Worm (Caenorhabditis elegans) whole organism, young adult: ENCODE measurements around the gene bath-10.

ENCODE experiments used
- D2030.7 ChIP-seq: fragments of 200-800 bp; sonication (Bioruptor generic); IDR thresholded peaks from 2 replicates; pipeline ENCODE4 v1.3.6; 2022; ENCODE audit warnings: missing genetic modification reagents, missing genetic modification characterization, missing compliant biosample characterization
- F33H1.4 ChIP-seq: fragments of 200-800 bp; sonication (Bioruptor generic); IDR thresholded peaks from 2 replicates; pipeline ENCODE4 v1.3.6; 2022; ENCODE audit warnings: missing genetic modification reagents, missing genetic modification characterization, missing compliant biosample characterization
- F37B4.10 ChIP-seq: fragments of 200-800 bp; sonication (Bioruptor generic); IDR thresholded peaks from 2 replicates; pipeline ENCODE4 v1.3.6; 2022; ENCODE audit warnings: missing genetic modification characterization, missing compliant biosample characterization
- F52B5.7 ChIP-seq: sonication (generic microtip); optimal IDR thresholded peaks from 2 replicates; lab custom pipeline; 2016; ENCODE audit warnings: mild to moderate bottlenecking, missing genetic modification characterization, missing compliant biosample characterization
- F55B11.4 ChIP-seq: sonication (generic microtip); optimal IDR thresholded peaks from 2 replicates; lab custom pipeline; 2016; ENCODE audit warnings: missing compliant biosample characterization, missing genetic modification characterization, borderline replicate concordance; ENCODE audit not compliant: insufficient read depth
- F57C9.4 ChIP-seq: sonication (generic microtip); optimal IDR thresholded peaks from 2 replicates; lab custom pipeline; 2017; ENCODE audit warnings: mild to moderate bottlenecking, missing genetic modification characterization, missing compliant biosample characterization
- K12H6.12 ChIP-seq: fragments of 200-800 bp; sonication (Bioruptor generic); optimal IDR thresholded peaks from 2 replicates; lab custom pipeline; 2018; ENCODE audit warnings: mild to moderate bottlenecking, missing genetic modification characterization, missing compliant biosample characterization
- Y53F4B.3 ChIP-seq: fragments of 200-800 bp; sonication (Bioruptor generic); IDR thresholded peaks from 2 replicates; pipeline ENCODE4 v1.3.6; 2022; ENCODE audit warnings: missing genetic modification reagents, missing genetic modification characterization, missing compliant biosample characterization
- Y67H2A.10 ChIP-seq: fragments of 200-800 bp; sonication (Bioruptor generic); conservative IDR thresholded peaks from 2 replicates; pipeline ENCODE4 v1.3.6; 2022; ENCODE audit warnings: missing genetic modification reagents, missing genetic modification characterization, missing compliant biosample characterization
- athp-1 ChIP-seq: sonication (generic microtip); optimal IDR thresholded peaks from 2 replicates; lab custom pipeline; 2017; ENCODE audit warnings: mild to moderate bottlenecking, missing genetic modification characterization, missing compliant biosample characterization
- attf-5 ChIP-seq: fragments of 200-800 bp; sonication (Bioruptor generic); optimal IDR thresholded peaks from 2 replicates; lab custom pipeline; 2018; ENCODE audit warnings: mild to moderate bottlenecking, missing genetic modification characterization, missing compliant biosample characterization
- attf-6 ChIP-seq: fragments of 200-800 bp; sonication (Bioruptor generic); IDR thresholded peaks from 2 replicates; pipeline ENCODE4 v1.3.6; 2022; ENCODE audit warnings: missing genetic modification reagents, missing genetic modification characterization, missing compliant biosample characterization
- cebp-2 ChIP-seq: fragments of 200-800 bp; sonication (Bioruptor generic); IDR thresholded peaks from 2 replicates; pipeline ENCODE4 v1.3.6; 2022; ENCODE audit warnings: missing genetic modification characterization, missing compliant biosample characterization
- ceh-91 ChIP-seq: fragments of 200-800 bp; sonication (Bioruptor generic); IDR thresholded peaks from 2 replicates; pipeline ENCODE4 v1.3.6; 2022; ENCODE audit warnings: missing genetic modification reagents, missing genetic modification characterization, missing compliant biosample characterization
- dox-1 ChIP-seq: fragments of 200-800 bp; sonication (Bioruptor generic); IDR thresholded peaks from 2 replicates; pipeline ENCODE4 v1.3.6; 2022; ENCODE audit warnings: missing genetic modification reagents, missing genetic modification characterization, missing compliant biosample characterization
- dpff-1 ChIP-seq: sonication (generic microtip); optimal IDR thresholded peaks from 2 replicates; lab custom pipeline; 2017; ENCODE audit warnings: mild to moderate bottlenecking, missing genetic modification characterization, missing compliant biosample characterization
- dpl-1 ChIP-seq: fragments of 150-350 bp; optimal IDR thresholded peaks from 2 replicates; lab custom pipeline; 2014; ENCODE audit warnings: missing biosample characterization, missing genetic modification reagents, missing genetic modification characterization
- egl-18 ChIP-seq: fragments of 200-800 bp; sonication (Bioruptor generic); IDR thresholded peaks from 2 replicates; pipeline ENCODE4 v1.3.6; 2022; ENCODE audit warnings: missing genetic modification reagents, missing genetic modification characterization, missing compliant biosample characterization
- ekl-4 ChIP-seq: fragments of 200-800 bp; sonication (Bioruptor generic); IDR thresholded peaks from 2 replicates; pipeline ENCODE4 v1.3.6; 2022; ENCODE audit warnings: missing genetic modification reagents, missing genetic modification characterization, missing compliant biosample characterization
- hsf-1 ChIP-seq: fragments of 200-800 bp; sonication (Bioruptor generic); IDR thresholded peaks from 2 replicates; pipeline ENCODE4 v1.3.6; 2022; ENCODE audit warnings: missing genetic modification reagents, missing genetic modification characterization, missing compliant biosample characterization
- let-607 ChIP-seq, 2 experiments: fragments of 200-800 bp in 1 of 2; sonication (Bioruptor generic) in 1 of 2; sonication (generic microtip) in 1 of 2; optimal IDR thresholded peaks; 2 replicates each; lab custom pipeline; 2016 to 2018; ENCODE audit warnings: mild to moderate bottlenecking in 2 of 2, missing compliant biosample characterization in 2 of 2, missing genetic modification characterization in 2 of 2, moderate library complexity in 2 of 2, missing genotype in 1 of 2
- lin-26 ChIP-seq: fragments of 200-800 bp; sonication (Bioruptor generic); IDR thresholded peaks from 2 replicates; pipeline ENCODE4 v1.3.6; 2022; ENCODE audit warnings: missing genetic modification reagents, missing genetic modification characterization, missing compliant biosample characterization
- lsl-1 ChIP-seq: fragments of 200-800 bp; sonication (Bioruptor generic); optimal IDR thresholded peaks from 2 replicates; lab custom pipeline; 2018; ENCODE audit warnings: mild to moderate bottlenecking, missing genetic modification characterization, moderate library complexity, missing compliant biosample characterization
- madf-6 ChIP-seq: fragments of 200-800 bp; sonication (Bioruptor generic); IDR thresholded peaks from 2 replicates; pipeline ENCODE4 v1.3.6; 2022; ENCODE audit warnings: missing genetic modification reagents, missing genetic modification characterization, missing compliant biosample characterization
- madf-8 ChIP-seq: fragments of 200-800 bp; sonication (Bioruptor generic); conservative IDR thresholded peaks from 2 replicates; pipeline ENCODE4 v1.3.6; 2022; ENCODE audit warnings: missing genetic modification reagents, missing genetic modification characterization, missing compliant biosample characterization
- mxl-1 ChIP-seq: sonication (generic microtip); optimal IDR thresholded peaks from 2 replicates; lab custom pipeline; 2016; ENCODE audit warnings: missing genetic modification characterization, missing compliant biosample characterization
- nfyb-1 ChIP-seq: fragments of 200-800 bp; sonication (Bioruptor generic); IDR thresholded peaks from 2 replicates; pipeline ENCODE4 v1.3.6; 2022; ENCODE audit warnings: missing genetic modification reagents, missing genetic modification characterization, missing compliant biosample characterization
- nhr-120 ChIP-seq: fragments of 200-800 bp; sonication (Bioruptor generic); IDR thresholded peaks from 2 replicates; pipeline ENCODE4 v1.3.6; 2022; ENCODE audit warnings: missing genetic modification characterization, missing compliant biosample characterization
- nhr-90 ChIP-seq: sonication (generic microtip); optimal IDR thresholded peaks from 2 replicates; lab custom pipeline; 2016; ENCODE audit warnings: missing genotype, mild to moderate bottlenecking, missing genetic modification characterization, missing compliant biosample characterization
- pbrm-1 ChIP-seq: fragments of 200-800 bp; sonication (Bioruptor generic); IDR thresholded peaks from 2 replicates; pipeline ENCODE4 v1.3.6; 2022; ENCODE audit warnings: missing genetic modification reagents, missing genetic modification characterization, missing compliant biosample characterization
- snpc-1.3 ChIP-seq: sonication (generic microtip); optimal IDR thresholded peaks from 2 replicates; lab custom pipeline; 2017; ENCODE audit warnings: missing genetic modification characterization, mild to moderate bottlenecking, missing compliant biosample characterization, antibody characterized with exemption, moderate library complexity, missing genotype, missing genetic modification reagents; ENCODE audit not compliant: insufficient read depth
- snpc-4 ChIP-seq, 5 experiments: fragments of 150-350 bp in 1 of 5; sonication (generic microtip) in 4 of 5; optimal IDR thresholded peaks; 2 replicates each; lab custom pipeline; 2014 to 2018; ENCODE audit warnings: missing genetic modification characterization in 5 of 5, missing biosample characterization in 3 of 5, antibody characterized with exemption in 2 of 5, mild to moderate bottlenecking in 2 of 5, missing compliant biosample characterization in 2 of 5, missing genotype in 2 of 5, moderate library complexity in 2 of 5, missing genetic modification reagents in 1 of 5
- sptf-2 ChIP-seq: fragments of 200-800 bp; sonication (Bioruptor generic); optimal IDR thresholded peaks from 2 replicates; lab custom pipeline; 2018; ENCODE audit warnings: mild to moderate bottlenecking, missing genetic modification characterization, missing compliant biosample characterization
- ztf-28 ChIP-seq: fragments of 200-800 bp; sonication (Bioruptor generic); IDR thresholded peaks from 2 replicates; pipeline ENCODE4 v1.3.6; 2022; ENCODE audit warnings: missing genetic modification reagents, missing genetic modification characterization, missing compliant biosample characterization

Gene bath-10

ce11 chrII:3349820-3350291, 25.0 kb upstream of the bath-10 start, which contains the start of gene F14D2.8:
Gene F14D2.8, minus strand, starts transcription at chrII:3349870.
- TF ChIP-seq attf-5 (GFP tag; lab: Kevin White, UChicago) (no peak), madf-6 (GFP tag; lab: Robert Waterston, UW) (peak; percentile 68), let-607 (tag; optimal IDR thresholded peaks at IDR 0.05; lab: Kevin White, UChicago) (no peak), athp-1 (no peak), lsl-1 (GFP tag; lab: Kevin White, UChicago) (peak; percentile 86), madf-8 (GFP tag; lab: Robert Waterston, UW) (0 out of 2 replicates have a peak, but pooled peaks have one; percentile 6), D2030.7 (peak; percentile 25; the same call in 1 of the 2 replicates), ekl-4 (GFP tag; lab: Robert Waterston, UW) (no peak), snpc-4 (GFP tag; optimal IDR thresholded peaks at IDR 0.05; lab: Kevin White, UChicago) (no peak), snpc-4 (tag; optimal IDR thresholded peaks at IDR 0.05; lab: Kevin White, UChicago) (no peak), dpl-1 (GFP tag; lab: Kevin White, UChicago) (no peak), nhr-90 (tag; lab: Kevin White, UChicago) (no peak)

- TF ChIP-seq ceh-91 (GFP tag; lab: Robert Waterston, UW) (no peak), snpc-1.3 (tag; lab: Kevin White, UChicago) (no peak), egl-18 (no peak), F55B11.4 (tag; lab: Kevin White, UChicago) (no peak), attf-6 (no peak), dpff-1 (no peak), F52B5.7 (tag; lab: Kevin White, UChicago) (no peak), K12H6.12 (tag; lab: Kevin White, UChicago) (no peak), nhr-120 (GFP tag; lab: Robert Waterston, UW) (no peak), F57C9.4 (tag; lab: Kevin White, UChicago) (no peak), F37B4.10 (GFP tag; lab: Robert Waterston, UW) (no peak), Y67H2A.10 (GFP tag; lab: Robert Waterston, UW) (no peak), pbrm-1 (GFP tag; lab: Robert Waterston, UW) (no peak), Y53F4B.3 (GFP tag; lab: Robert Waterston, UW) (no peak), nfyb-1 (GFP tag; lab: Robert Waterston, UW) (no peak), ztf-28 (GFP tag; lab: Robert Waterston, UW) (no peak), mxl-1 (tag; lab: Kevin White, UChicago) (no peak), sptf-2 (GFP tag; lab: Kevin White, UChicago) (no peak), lin-26 (GFP tag; lab: Robert Waterston, UW) (no peak)
Observed at ce11 chrII:3358834-3359233, 16.0 kb upstream of the bath-10 start, which contains the start of the genes lido-14 and bath-27. Gene lido-14, plus strand, starts transcription at chrII:3359134. Gene bath-27, plus strand, starts transcription at chrII:3359139.

ce11 chrII:3365569-3365968, 9.3 kb upstream of the bath-10 start:
- TF ChIP-seq cebp-2 (GFP tag; lab: Robert Waterston, UW) (0 out of 2 replicates have a peak, but pooled peaks have one; percentile 42), madf-6 (GFP tag; lab: Robert Waterston, UW) (0 out of 2 replicates have a peak, but pooled peaks have one; percentile 20), hsf-1 (GFP tag; lab: Robert Waterston, UW) (peak; percentile 96), F33H1.4 (GFP tag; lab: Robert Waterston, UW) (peak; percentile 45), dox-1 (GFP tag; lab: Robert Waterston, UW) (peak; percentile 69), pbrm-1 (GFP tag; lab: Robert Waterston, UW) (0 out of 2 replicates have a peak, but pooled peaks have one; percentile 44)
